Fruit fly (Drosophila melanogaster) whole organism, embryonic: ENCODE data around the gene beat-IIa.

Source experiments
- BtbVII ChIP-seq: fragments of 200-800 bp; sonication (Bioruptor generic); optimal IDR thresholded peaks from 3 replicates; lab custom pipeline; 2017; ENCODE audit warnings: missing biosample characterization, mild to moderate bottlenecking, missing genetic modification characterization
- CG10274 ChIP-seq: fragments of 200-800 bp; sonication (Bioruptor generic); optimal IDR thresholded peaks from 3 replicates; lab custom pipeline; 2017; ENCODE audit warnings: missing biosample characterization, mild to moderate bottlenecking, missing genetic modification characterization
- CG10321 ChIP-seq: fragments of 200-800 bp; sonication (Bioruptor generic); IDR thresholded peaks from 2 replicates; pipeline ENCODE4 v1.3.6; 2022; ENCODE audit warnings: missing biosample characterization, missing genetic modification characterization
- CG10431 ChIP-seq: fragments of 200-800 bp; sonication (Bioruptor generic); optimal IDR thresholded peaks from 3 replicates; lab custom pipeline; 2018; ENCODE audit warnings: missing biosample characterization, mild to moderate bottlenecking, missing genetic modification characterization
- CG10565 ChIP-seq: fragments of 200-800 bp; sonication (Bioruptor generic); optimal IDR thresholded peaks from 3 replicates; lab custom pipeline; 2016; ENCODE audit warnings: missing biosample characterization, mild to moderate bottlenecking, missing genetic modification characterization
- CG10959 ChIP-seq: fragments of 200-800 bp; sonication (Bioruptor generic); IDR thresholded peaks from 2 replicates; pipeline ENCODE4 v1.3.6; 2022; ENCODE audit warnings: missing biosample characterization, missing genetic modification characterization
- CG11456 ChIP-seq: fragments of 200-800 bp; sonication (Bioruptor generic); IDR thresholded peaks from 3 replicates; pipeline ENCODE4 v1.3.6; 2022; ENCODE audit warnings: missing biosample characterization, missing genetic modification characterization
- CG11696 ChIP-seq: fragments of 200-800 bp; sonication (Bioruptor generic); IDR thresholded peaks from 2 replicates; pipeline ENCODE4 v1.3.6; 2022; ENCODE audit warnings: missing biosample characterization, missing genetic modification characterization
- CG12155 ChIP-seq: fragments of 200-800 bp; sonication (Bioruptor generic); optimal IDR thresholded peaks from 3 replicates; lab custom pipeline; 2016; ENCODE audit warnings: missing biosample characterization, missing genetic modification characterization
- CG13775 ChIP-seq: fragments of 200-800 bp; sonication (Bioruptor generic); optimal IDR thresholded peaks from 3 replicates; lab custom pipeline; 2017; ENCODE audit warnings: missing biosample characterization, mild to moderate bottlenecking, missing genetic modification characterization
- CG14050 ChIP-seq: fragments of 200-800 bp; sonication (Bioruptor generic); IDR thresholded peaks from 3 replicates; pipeline ENCODE4 v1.3.6; 2022; ENCODE audit warnings: missing biosample characterization, missing genetic modification characterization
- CG15479 ChIP-seq: fragments of 200-800 bp; sonication (Bioruptor generic); optimal IDR thresholded peaks from 3 replicates; lab custom pipeline; 2019; ENCODE audit warnings: missing biosample characterization, mild to moderate bottlenecking, missing genetic modification characterization, moderate library complexity
- CG16779 ChIP-seq: fragments of 200-800 bp; sonication (Bioruptor generic); IDR thresholded peaks from 2 replicates; pipeline ENCODE4 v1.3.6; 2022; ENCODE audit warnings: missing biosample characterization, missing genetic modification characterization
- CG17361 ChIP-seq: fragments of 200-800 bp; sonication (Bioruptor generic); IDR thresholded peaks from 3 replicates; pipeline ENCODE4 v1.3.6; 2022; ENCODE audit warnings: missing biosample characterization, missing genetic modification characterization
- CG17912 ChIP-seq: fragments of 200-800 bp; sonication (Bioruptor generic); optimal IDR thresholded peaks from 2 replicates; lab custom pipeline; 2018; ENCODE audit warnings: missing biosample characterization, mild to moderate bottlenecking, missing genetic modification characterization
- CG18262 ChIP-seq: fragments of 200-800 bp; optimal IDR thresholded peaks from 3 replicates; lab custom pipeline; 2019; ENCODE audit warnings: missing biosample characterization, mild to moderate bottlenecking, missing genetic modification characterization, moderate library complexity
- CG3726 ChIP-seq: fragments of 200-800 bp; sonication (Bioruptor generic); IDR thresholded peaks from 3 replicates; pipeline ENCODE4, ENCODE4 v1.3.6; 2022; ENCODE audit warnings: missing biosample characterization, missing genetic modification characterization
- CG5245 ChIP-seq: fragments of 200-800 bp; sonication (Bioruptor generic); optimal IDR thresholded peaks from 3 replicates; lab custom pipeline; 2016; ENCODE audit warnings: missing biosample characterization, missing genetic modification characterization
- CG7928 ChIP-seq: fragments of 200-800 bp; sonication (Bioruptor generic); optimal IDR thresholded peaks from 2 replicates; lab custom pipeline; 2017; ENCODE audit warnings: missing biosample characterization, mild to moderate bottlenecking, missing genetic modification characterization
- Camta ChIP-seq: fragments of 200-800 bp; sonication (Bioruptor generic); optimal IDR thresholded peaks from 2 replicates; lab custom pipeline; 2016; ENCODE audit warnings: missing biosample characterization, missing genetic modification characterization
- Dek ChIP-seq: fragments of 200-800 bp; sonication (Bioruptor generic); optimal IDR thresholded peaks from 3 replicates; lab custom pipeline; 2019; ENCODE audit warnings: missing biosample characterization, mild to moderate bottlenecking, missing genetic modification characterization, moderate library complexity
- Dip2 ChIP-seq: fragments of 200-800 bp; sonication (Bioruptor generic); IDR thresholded peaks from 2 replicates; pipeline ENCODE4 v1.3.6; 2022; ENCODE audit warnings: missing biosample characterization, missing genetic modification characterization
- Eip74EF ChIP-seq, 2 experiments: fragments of 200-800 bp in 1 of 2; fragments of >200 bp in 1 of 2; sonication (Bioruptor generic) in 1 of 2; optimal IDR thresholded peaks; 2 replicates each; lab custom pipeline; 2017 to 2019; ENCODE audit warnings: missing biosample characterization in 2 of 2, missing genetic modification characterization in 2 of 2, mild to moderate bottlenecking in 1 of 2, moderate library complexity in 1 of 2
- Fer3 ChIP-seq: fragments of 200-800 bp; sonication (Bioruptor generic); optimal IDR thresholded peaks from 2 replicates; lab custom pipeline; 2018; ENCODE audit warnings: missing biosample characterization, mild to moderate bottlenecking, missing genetic modification characterization, moderate library complexity
- H2.0 ChIP-seq: fragments of 200-800 bp; sonication (Bioruptor generic); IDR thresholded peaks from 2 replicates; pipeline ENCODE4 v1.3.6; 2022; ENCODE audit warnings: missing biosample characterization, missing genetic modification characterization
- Hey ChIP-seq: fragments of 200-800 bp; sonication (Bioruptor generic); optimal IDR thresholded peaks from 3 replicates; lab custom pipeline; 2018; ENCODE audit warnings: missing biosample characterization, mild to moderate bottlenecking, missing genetic modification characterization
- Hr51 ChIP-seq, 2 experiments: fragments of 200-800 bp; sonication (Bioruptor generic); optimal IDR thresholded peaks; 2 replicates in 1 of 2; 3 replicates in 1 of 2; lab custom pipeline; 2016 to 2018; ENCODE audit warnings: missing biosample characterization in 2 of 2, missing genetic modification characterization in 2 of 2, mild to moderate bottlenecking in 1 of 2, moderate library complexity in 1 of 2
- MBD-R2 ChIP-seq: fragments of 200-800 bp; sonication (Bioruptor generic); IDR thresholded peaks from 2 replicates; pipeline ENCODE4 v1.3.6; 2022; ENCODE audit warnings: missing biosample characterization, missing genetic modification characterization
- Meics ChIP-seq: fragments of 200-800 bp; sonication (Bioruptor generic); optimal IDR thresholded peaks from 2 replicates; lab custom pipeline; 2017; ENCODE audit warnings: missing biosample characterization, mild to moderate bottlenecking, missing genetic modification characterization
- NC2β ChIP-seq: fragments of 200-800 bp; sonication (Bioruptor generic); optimal IDR thresholded peaks from 2 replicates; lab custom pipeline; 2016; ENCODE audit warnings: missing biosample characterization, missing genetic modification characterization
- NK7.1 ChIP-seq: fragments of 200-800 bp; sonication (Bioruptor generic); optimal IDR thresholded peaks from 3 replicates; lab custom pipeline; 2016; ENCODE audit warnings: missing biosample characterization, missing genetic modification characterization
- Oli ChIP-seq: fragments of 200-800 bp; sonication (Bioruptor generic); optimal IDR thresholded peaks from 2 replicates; lab custom pipeline; 2018; ENCODE audit warnings: missing biosample characterization, mild to moderate bottlenecking, missing genetic modification characterization, moderate library complexity
- al ChIP-seq: fragments of 200-800 bp; sonication (Bioruptor generic); IDR thresholded peaks from 2 replicates; pipeline ENCODE4 v1.3.6; 2022; ENCODE audit warnings: missing biosample characterization, missing genetic modification characterization
- ewg ChIP-seq: fragments of 200-800 bp; sonication (Bioruptor generic); optimal IDR thresholded peaks from 3 replicates; lab custom pipeline; 2017; ENCODE audit warnings: mild to moderate bottlenecking, missing biosample characterization, missing genetic modification reagents, missing genetic modification characterization
- fd3F ChIP-seq: fragments of 200-800 bp; sonication (Bioruptor generic); optimal IDR thresholded peaks from 2 replicates; lab custom pipeline; 2018; ENCODE audit warnings: missing biosample characterization, mild to moderate bottlenecking, missing genetic modification characterization, moderate library complexity
- ham ChIP-seq: fragments of 200-800 bp; sonication (Bioruptor generic); IDR thresholded peaks from 2 replicates; pipeline ENCODE4 v1.3.6; 2022; ENCODE audit warnings: missing biosample characterization, missing genetic modification characterization
- jing ChIP-seq: fragments of 200-800 bp; sonication (Bioruptor generic); optimal IDR thresholded peaks from 2 replicates; lab custom pipeline; 2018; ENCODE audit warnings: missing biosample characterization, mild to moderate bottlenecking, missing genetic modification characterization
- kah ChIP-seq: fragments of 200-800 bp; sonication (Bioruptor generic); optimal IDR thresholded peaks from 2 replicates; lab custom pipeline; 2018; ENCODE audit warnings: missing biosample characterization, mild to moderate bottlenecking, missing genetic modification characterization
- lbe ChIP-seq: fragments of 200-800 bp; sonication (Bioruptor generic); optimal IDR thresholded peaks from 2 replicates; lab custom pipeline; 2016; ENCODE audit warnings: missing biosample characterization, mild to moderate bottlenecking, missing genetic modification characterization
- lilli ChIP-seq: fragments of 200-800 bp; sonication (Bioruptor generic); optimal IDR thresholded peaks from 3 replicates; lab custom pipeline; 2016; ENCODE audit warnings: missing biosample characterization, missing genetic modification characterization
- lola ChIP-seq, 3 experiments: fragments of >200 bp in 2 of 3; fragments of 200-800 bp in 1 of 3; sonication (Bioruptor generic) in 1 of 3; optimal IDR thresholded peaks; 2 replicates each; lab custom pipeline; 2017 to 2019; ENCODE audit warnings: missing biosample characterization in 3 of 3, missing genetic modification characterization in 3 of 3, mild to moderate bottlenecking in 1 of 3, moderate library complexity in 1 of 3
- pho ChIP-seq: fragments of 200-800 bp; sonication (Bioruptor generic); optimal IDR thresholded peaks from 2 replicates; lab custom pipeline; 2016; ENCODE audit warnings: missing biosample characterization, missing genetic modification characterization
- prd ChIP-seq, 3 experiments: fragments of >200 bp in 2 of 3; fragments of 200-800 bp in 1 of 3; sonication (Bioruptor generic) in 1 of 3; optimal IDR thresholded peaks in 2 of 3; IDR thresholded peaks in 1 of 3; 2 replicates in 2 of 3; 3 replicates in 1 of 3; pipeline versions ENCODE4 v1.3.6 to Lab custom; 2017 to 2022; ENCODE audit warnings: missing biosample characterization in 1 of 3, missing genetic modification characterization in 1 of 3
- psq ChIP-seq: fragments of 200-800 bp; sonication (Bioruptor generic); optimal IDR thresholded peaks from 2 replicates; lab custom pipeline; 2017; ENCODE audit warnings: missing biosample characterization, missing genetic modification characterization
- pum ChIP-seq: fragments of 200-800 bp; sonication (Bioruptor generic); optimal IDR thresholded peaks from 2 replicates; lab custom pipeline; 2016; ENCODE audit warnings: missing biosample characterization, missing genetic modification characterization
- shn ChIP-seq: fragments of 200-800 bp; sonication (Bioruptor generic); optimal IDR thresholded peaks from 3 replicates; lab custom pipeline; 2016; ENCODE audit warnings: missing biosample characterization, missing genetic modification characterization
- sr ChIP-seq: fragments of 200-800 bp; sonication (Bioruptor generic); IDR thresholded peaks from 3 replicates; pipeline ENCODE4 v1.3.6; 2022; ENCODE audit warnings: missing biosample characterization, missing genetic modification characterization
- trem ChIP-seq: fragments of 200-800 bp; optimal IDR thresholded peaks from 3 replicates; lab custom pipeline; 2019; ENCODE audit warnings: missing biosample characterization, mild to moderate bottlenecking, missing genetic modification characterization, moderate library complexity
- twi ChIP-seq: fragments of 200-800 bp; optimal IDR thresholded peaks from 2 replicates; lab custom pipeline; 2019; ENCODE audit warnings: missing biosample characterization, mild to moderate bottlenecking, missing genetic modification characterization, moderate library complexity

beat-IIa gene

DNA sequence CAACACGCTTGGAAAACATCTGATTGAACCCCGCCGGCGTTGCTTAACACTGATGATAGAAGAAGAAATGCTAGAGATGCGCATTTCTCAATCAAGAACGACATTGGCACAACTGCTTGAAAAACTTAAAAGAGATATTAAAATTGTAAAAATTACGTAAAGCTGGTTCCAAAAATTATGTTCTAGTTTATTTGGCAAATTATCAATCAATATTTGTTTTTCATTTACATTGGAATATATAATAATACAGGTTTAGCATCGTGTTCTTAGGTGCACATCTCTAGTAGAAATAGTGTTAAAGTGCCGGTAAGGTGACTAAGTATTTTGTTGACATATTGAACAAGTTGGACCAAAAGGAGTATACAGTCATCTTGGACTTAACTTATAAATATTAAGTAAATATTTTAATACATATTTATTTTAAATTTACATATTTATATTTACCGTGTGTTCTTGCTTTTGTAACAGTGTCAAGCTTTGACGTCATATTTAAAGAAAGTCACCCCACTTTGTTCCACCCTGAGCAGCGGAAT is 25.5 kb upstream of the beat-IIa start, which contains the start of the genes Brf and sds22 (continued):
- TF ChIP-seq CG10565 (GFP tag; lab: Kevin White, UChicago) (peak; percentile 88), sr (peak; percentile 48; the same call in 2 of the 3 replicates), CG18262 (tag; lab: Kevin White, UChicago) (peak; percentile 94), pum (peak; percentile 96), CG11696 (GFP tag; lab: Robert Waterston, UW) (peak; percentile 71; the same call in 1 of the 2 replicates), CG12155 (GFP tag; lab: Kevin White, UChicago) (peak; percentile 96), Oli (tag; lab: Kevin White, UChicago) (peak; percentile 92), CG10321 (peak; percentile 61; the same call in 1 of the 2 replicates), kah (GFP tag; lab: Kevin White, UChicago) (peak; percentile 76), NK7.1 (GFP tag; lab: Kevin White, UChicago) (peak; percentile 86), CG17361 (GFP tag; lab: Robert Waterston, UW) (peak; percentile 98), Camta (peak; percentile 92), Hey (tag; lab: Kevin White, UChicago) (peak; percentile 76), ewg (GFP tag; lab: Kevin White, UChicago) (peak; percentile 87), CG7928 (peak; percentile 67), CG5245 (peak; percentile 95), prd (optimal IDR thresholded peaks at IDR 0.05; lab: Kevin White, UChicago) (no peak), prd (GFP tag; IDR thresholded peaks at IDR 0.05; lab: Robert Waterston, UW) (peak; percentile 97), BtbVII (GFP tag; lab: Kevin White, UChicago) (peak; percentile 91), Fer3 (tag; lab: Kevin White, UChicago) (peak; percentile 94), NC2β (peak; percentile 95), CG10959 (GFP tag; lab: Robert Waterston, UW) (peak; percentile 90), CG10274 (GFP tag; lab: Kevin White, UChicago) (peak; percentile 81), twi (peak; percentile 94), Dek (tag; lab: Kevin White, UChicago) (peak; percentile 93), H2.0 (GFP tag; lab: Robert Waterston, UW) (peak; percentile 84), Dip2 (GFP tag; lab: Robert Waterston, UW) (peak; percentile 46; the same call in 1 of the 2 replicates), CG13775 (peak; percentile 96), CG14050 (GFP tag; lab: Robert Waterston, UW) (peak; percentile 87), trem (peak; percentile 94), CG10431 (peak; percentile 76), CG11456 (GFP tag; lab: Robert Waterston, UW) (peak; percentile 90), CG3726 (GFP tag; lab: Robert Waterston, UW) (peak; percentile 75; the same call in 2 of the 3 replicates), al (GFP tag; lab: Robert Waterston, UW) (peak; percentile 92), CG17912 (peak; percentile 77), lbe (GFP tag; lab: Kevin White, UChicago) (peak; percentile 93), pho (peak; percentile 97), Hr51 (GFP tag; optimal IDR thresholded peaks at IDR 0.05; lab: Kevin White, UChicago) (peak; percentile 92 to 95), Eip74EF (GFP tag; optimal IDR thresholded peaks at IDR 0.05; lab: Kevin White, UChicago) (peak in 1 of 2 experiments; percentile 82), Meics (GFP tag; lab: Kevin White, UChicago) (peak; percentile 94), CG15479 (no peak), jing (peak; percentile 86), shn (GFP tag; lab: Kevin White, UChicago) (peak; percentile 94), CG16779 (GFP tag; lab: Robert Waterston, UW) (0 out of 2 replicates have a peak, but pooled peaks have one; percentile 47), lola (GFP tag; optimal IDR thresholded peaks at IDR 0.05; lab: Kevin White, UChicago) (peak in 1 of 3 experiments; percentile 97), ham (GFP tag; lab: Robert Waterston, UW) (peak; percentile 80), lilli (peak; percentile 98), fd3F (GFP tag; lab: Kevin White, UChicago) (peak; percentile 95), psq (peak; percentile 85), MBD-R2 (GFP tag; lab: Robert Waterston, UW) (peak; percentile 94)
